Fruit fly (Drosophila melanogaster) whole organism, embryonic: ENCODE measurements around the gene CG31245.

Experiments
- BEAF-32 ChIP-seq: fragments of 200-800 bp; sonication (Bioruptor generic); optimal IDR thresholded peaks from 3 replicates; lab custom pipeline; 2017; ENCODE audit warnings: missing biosample characterization, missing genetic modification characterization, mild to moderate bottlenecking, moderate library complexity, missing genetic modification reagents
- Bteb2 ChIP-seq: fragments of 200-800 bp; sonication (Bioruptor generic); optimal IDR thresholded peaks from 2 replicates; lab custom pipeline; 2016; ENCODE audit warnings: missing biosample characterization, missing genetic modification characterization
- CG10366 ChIP-seq: fragments of 200-800 bp; sonication (Bioruptor generic); IDR thresholded peaks from 2 replicates; pipeline ENCODE4 v1.3.6; 2022; ENCODE audit warnings: missing biosample characterization, missing genetic modification characterization
- CG11085 ChIP-seq: fragments of 200-800 bp; sonication (Bioruptor generic); IDR thresholded peaks from 2 replicates; pipeline ENCODE4 v1.3.6; 2022; ENCODE audit warnings: missing biosample characterization, missing genetic modification characterization
- CG12155 ChIP-seq: fragments of 200-800 bp; sonication (Bioruptor generic); optimal IDR thresholded peaks from 3 replicates; lab custom pipeline; 2016; ENCODE audit warnings: missing biosample characterization, missing genetic modification characterization
- CG12942 ChIP-seq: fragments of 200-800 bp; sonication (Bioruptor generic); optimal IDR thresholded peaks from 3 replicates; lab custom pipeline; 2016; ENCODE audit warnings: missing biosample characterization, missing genetic modification characterization
- CG13123 ChIP-seq: fragments of 200-800 bp; sonication (Bioruptor generic); optimal IDR thresholded peaks from 2 replicates; lab custom pipeline; 2016; ENCODE audit warnings: missing biosample characterization, missing genetic modification characterization
- CG17802 ChIP-seq: fragments of 200-800 bp; sonication (Bioruptor generic); optimal IDR thresholded peaks from 2 replicates; lab custom pipeline; 2018; ENCODE audit warnings: missing biosample characterization, mild to moderate bottlenecking, missing genetic modification characterization, moderate library complexity
- CG18476 ChIP-seq: fragments of 200-800 bp; sonication (Bioruptor generic); optimal IDR thresholded peaks from 2 replicates; lab custom pipeline; 2016; ENCODE audit warnings: missing biosample characterization, mild to moderate bottlenecking, missing genetic modification characterization
- CG18619 ChIP-seq: fragments of 200-800 bp; sonication (Bioruptor generic); optimal IDR thresholded peaks from 3 replicates; lab custom pipeline; 2017; ENCODE audit warnings: missing biosample characterization, mild to moderate bottlenecking, missing genetic modification characterization
- CG30431 ChIP-seq: fragments of 200-800 bp; sonication (Bioruptor generic); optimal IDR thresholded peaks from 2 replicates; lab custom pipeline; 2017; ENCODE audit warnings: missing biosample characterization, missing genetic modification characterization
- CG32532 ChIP-seq: fragments of 200-800 bp; sonication (Bioruptor generic); IDR thresholded peaks from 2 replicates; pipeline ENCODE4 v1.3.6; 2022; ENCODE audit warnings: missing biosample characterization, missing genetic modification characterization
- CG32772 ChIP-seq: fragments of 200-800 bp; sonication (Bioruptor generic); IDR thresholded peaks from 2 replicates; pipeline ENCODE4 v1.3.6; 2022; ENCODE audit warnings: missing biosample characterization, missing genetic modification characterization
- CG3281 ChIP-seq: fragments of 200-800 bp; sonication (Bioruptor generic); optimal IDR thresholded peaks from 3 replicates; lab custom pipeline; 2017; ENCODE audit warnings: missing biosample characterization, mild to moderate bottlenecking, missing genetic modification characterization
- CG42726 ChIP-seq: fragments of 200-800 bp; sonication (Bioruptor generic); IDR thresholded peaks from 2 replicates; pipeline ENCODE4 v1.3.6; 2022; ENCODE audit warnings: missing biosample characterization, missing genetic modification characterization; ENCODE audit not compliant: partially characterized antibody
- CG4282 ChIP-seq: fragments of 200-800 bp; sonication (Bioruptor generic); optimal IDR thresholded peaks from 2 replicates; lab custom pipeline; 2016; ENCODE audit warnings: missing biosample characterization, missing genetic modification characterization
- CG43689 ChIP-seq: fragments of 200-800 bp; sonication (Bioruptor generic); IDR thresholded peaks from 2 replicates; pipeline ENCODE4 v1.3.6; 2022; ENCODE audit warnings: missing biosample characterization, missing genetic modification characterization
- CG4617 ChIP-seq: fragments of 200-800 bp; sonication (Bioruptor generic); optimal IDR thresholded peaks from 3 replicates; lab custom pipeline; 2016; ENCODE audit warnings: missing biosample characterization, missing genetic modification characterization, borderline replicate concordance
- CG5245 ChIP-seq: fragments of 200-800 bp; sonication (Bioruptor generic); optimal IDR thresholded peaks from 3 replicates; lab custom pipeline; 2016; ENCODE audit warnings: missing biosample characterization, missing genetic modification characterization
- CG7271 ChIP-seq: fragments of 200-800 bp; sonication (Bioruptor generic); optimal IDR thresholded peaks from 2 replicates; lab custom pipeline; 2018; ENCODE audit warnings: missing biosample characterization, mild to moderate bottlenecking, missing genetic modification characterization, moderate library complexity
- CG7556 ChIP-seq: fragments of 200-800 bp; sonication (Bioruptor generic); optimal IDR thresholded peaks from 2 replicates; lab custom pipeline; 2017; ENCODE audit warnings: missing biosample characterization, mild to moderate bottlenecking, missing genetic modification characterization
- CG8388 ChIP-seq: fragments of 200-800 bp; sonication (Bioruptor generic); optimal IDR thresholded peaks from 2 replicates; lab custom pipeline; 2019; ENCODE audit warnings: missing biosample characterization, mild to moderate bottlenecking, missing genetic modification characterization, moderate library complexity
- CG8478 ChIP-seq: fragments of >200 bp; optimal IDR thresholded peaks from 2 replicates; lab custom pipeline; 2018
- CG9797 ChIP-seq: fragments of 200-800 bp; sonication (Bioruptor generic); optimal IDR thresholded peaks from 3 replicates; lab custom pipeline; 2018; ENCODE audit warnings: missing biosample characterization, mild to moderate bottlenecking, missing genetic modification characterization
- CHES-1-like ChIP-seq: fragments of 200-800 bp; sonication (Bioruptor generic); optimal IDR thresholded peaks from 2 replicates; lab custom pipeline; 2016; ENCODE audit warnings: missing biosample characterization, missing genetic modification characterization
- Dad ChIP-seq: fragments of 200-800 bp; sonication (Bioruptor generic); optimal IDR thresholded peaks from 3 replicates; lab custom pipeline; 2016; ENCODE audit warnings: missing biosample characterization, missing genetic modification characterization
- Drgx ChIP-seq: fragments of 200-800 bp; sonication (Bioruptor generic); IDR thresholded peaks from 2 replicates; pipeline ENCODE4 v1.3.6; 2022; ENCODE audit warnings: missing biosample characterization, missing genetic modification characterization
- Ets97D ChIP-seq: fragments of 200-800 bp; sonication (Bioruptor generic); optimal IDR thresholded peaks from 3 replicates; lab custom pipeline; 2016; ENCODE audit warnings: missing biosample characterization, missing genetic modification characterization
- Hr51 ChIP-seq, 2 experiments: fragments of 200-800 bp; sonication (Bioruptor generic); optimal IDR thresholded peaks; 2 replicates in 1 of 2; 3 replicates in 1 of 2; lab custom pipeline; 2016 to 2018; ENCODE audit warnings: missing biosample characterization in 2 of 2, missing genetic modification characterization in 2 of 2, mild to moderate bottlenecking in 1 of 2, moderate library complexity in 1 of 2
- Lpt ChIP-seq: fragments of >200 bp; optimal IDR thresholded peaks from 2 replicates; lab custom pipeline; 2018; ENCODE audit warnings: missing biosample characterization, missing genetic modification characterization
- Mrtf ChIP-seq: fragments of 200-800 bp; sonication (Bioruptor generic); IDR thresholded peaks from 3 replicates; pipeline ENCODE4 v1.3.6; 2022; ENCODE audit warnings: missing biosample characterization, missing genetic modification characterization
- PHDP ChIP-seq: fragments of 200-800 bp; sonication (Bioruptor generic); optimal IDR thresholded peaks from 3 replicates; lab custom pipeline; 2018; ENCODE audit warnings: missing biosample characterization, mild to moderate bottlenecking, missing genetic modification characterization, moderate library complexity
- Ptx1 ChIP-seq: fragments of 200-800 bp; sonication (Bioruptor generic); IDR thresholded peaks from 2 replicates; pipeline ENCODE4 v1.3.6; 2022; ENCODE audit warnings: missing biosample characterization, missing genetic modification characterization
- Spps ChIP-seq: fragments of 200-800 bp; sonication (Bioruptor generic); optimal IDR thresholded peaks from 2 replicates; lab custom pipeline; 2018; ENCODE audit warnings: missing biosample characterization, mild to moderate bottlenecking, missing genetic modification characterization
- Tbp ChIP-seq: fragments of >200 bp; optimal IDR thresholded peaks from 2 replicates; lab custom pipeline; 2018; ENCODE audit warnings: missing biosample characterization, missing genetic modification characterization
- abd-A ChIP-seq: fragments of 200-800 bp; sonication (Bioruptor generic); optimal IDR thresholded peaks from 3 replicates; lab custom pipeline; 2019; ENCODE audit warnings: missing biosample characterization, mild to moderate bottlenecking, missing genetic modification characterization, moderate library complexity
- ash1 ChIP-seq: fragments of 200-800 bp; sonication (Bioruptor generic); optimal IDR thresholded peaks from 2 replicates; lab custom pipeline; 2018; ENCODE audit warnings: missing biosample characterization, mild to moderate bottlenecking, missing genetic modification characterization
- br ChIP-seq: fragments of >200 bp; optimal IDR thresholded peaks from 2 replicates; lab custom pipeline; 2017
- cad ChIP-seq: fragments of >200 bp; optimal IDR thresholded peaks from 2 replicates; lab custom pipeline; 2017; ENCODE audit warnings: missing biosample characterization, missing genetic modification characterization
- dpn ChIP-seq, 2 experiments: fragments of 200-800 bp; sonication (Bioruptor generic); optimal IDR thresholded peaks; 3 replicates each; lab custom pipeline; 2016; ENCODE audit warnings: missing biosample characterization in 2 of 2, missing genetic modification characterization in 2 of 2
- eve ChIP-seq, 2 experiments: fragments of >200 bp; optimal IDR thresholded peaks; 2 replicates each; lab custom pipeline; 2017; ENCODE audit warnings: missing biosample characterization in 2 of 2, missing genetic modification characterization in 2 of 2
- prd ChIP-seq, 3 experiments: fragments of >200 bp in 2 of 3; fragments of 200-800 bp in 1 of 3; sonication (Bioruptor generic) in 1 of 3; optimal IDR thresholded peaks in 2 of 3; IDR thresholded peaks in 1 of 3; 2 replicates in 2 of 3; 3 replicates in 1 of 3; pipeline versions ENCODE4 v1.3.6 to Lab custom; 2017 to 2022; ENCODE audit warnings: missing biosample characterization in 1 of 3, missing genetic modification characterization in 1 of 3
- pzg ChIP-seq: fragments of 200-800 bp; sonication (Bioruptor generic); optimal IDR thresholded peaks from 3 replicates; lab custom pipeline; 2018; ENCODE audit warnings: missing biosample characterization, mild to moderate bottlenecking, missing genetic modification characterization, moderate library complexity
- ro ChIP-seq: fragments of 200-800 bp; sonication (Bioruptor generic); IDR thresholded peaks from 2 replicates; pipeline ENCODE4 v1.3.6; 2022; ENCODE audit warnings: missing biosample characterization, missing genetic modification characterization
- sim ChIP-seq: fragments of 200-800 bp; sonication (Bioruptor generic); IDR thresholded peaks from 2 replicates; pipeline ENCODE4 v1.3.6; 2022; ENCODE audit warnings: missing biosample characterization, missing genetic modification characterization
- sr ChIP-seq: fragments of 200-800 bp; sonication (Bioruptor generic); IDR thresholded peaks from 3 replicates; pipeline ENCODE4 v1.3.6; 2022; ENCODE audit warnings: missing biosample characterization, missing genetic modification characterization
- trh ChIP-seq: fragments of 200-800 bp; sonication (Bioruptor generic); optimal IDR thresholded peaks from 2 replicates; lab custom pipeline; 2016; ENCODE audit warnings: missing biosample characterization, missing genetic modification characterization
- vfl ChIP-seq: fragments of 200-800 bp; sonication (Bioruptor generic); optimal IDR thresholded peaks from 2 replicates; lab custom pipeline; 2016; ENCODE audit warnings: missing biosample characterization, missing genetic modification characterization
- wdn ChIP-seq: fragments of 200-800 bp; sonication (Bioruptor generic); IDR thresholded peaks from 2 replicates; pipeline ENCODE4 v1.3.6; 2022; ENCODE audit warnings: missing biosample characterization, missing genetic modification characterization
- wek ChIP-seq: fragments of 200-800 bp; sonication (Bioruptor generic); optimal IDR thresholded peaks from 3 replicates; lab custom pipeline; 2018; ENCODE audit warnings: missing biosample characterization, mild to moderate bottlenecking, missing genetic modification characterization, moderate library complexity
- zen2 ChIP-seq: fragments of 200-800 bp; sonication (Bioruptor generic); IDR thresholded peaks from 3 replicates; pipeline ENCODE4 v1.3.6; 2022; ENCODE audit warnings: missing biosample characterization, missing genetic modification characterization; ENCODE audit not compliant: partially characterized antibody
- zfh2 ChIP-seq: fragments of 200-800 bp; sonication (Bioruptor generic); optimal IDR thresholded peaks from 2 replicates; lab custom pipeline; 2016; ENCODE audit warnings: missing biosample characterization, missing genetic modification characterization

Gene CG31245

DNA sequence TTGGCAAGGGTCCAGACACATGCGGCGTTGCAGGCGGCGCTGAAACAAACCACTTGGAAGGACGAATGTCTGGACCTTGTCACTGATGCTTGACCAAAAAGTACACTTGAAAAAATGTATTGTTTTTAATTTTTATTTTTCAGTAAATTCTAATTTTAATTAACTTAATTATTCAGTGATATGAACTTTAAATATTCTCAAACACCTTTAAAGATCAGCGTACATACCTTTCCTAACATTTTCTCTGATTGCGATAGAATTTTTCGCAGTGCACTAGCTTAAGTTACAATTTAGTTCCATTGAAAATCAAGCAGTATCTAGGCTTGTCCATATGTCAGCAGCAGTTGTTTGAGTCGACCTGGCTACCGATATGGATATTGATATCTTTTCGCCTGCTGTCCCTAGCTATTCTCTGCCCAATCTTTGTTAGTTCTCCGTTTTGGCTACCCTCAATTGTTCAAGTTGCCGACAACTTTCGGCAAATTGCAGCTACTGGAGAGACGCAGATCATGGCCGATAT lies 37.8 kb downstream of the CG31245 start (continued):
- TF ChIP-seq CG18476 (GFP tag; lab: Kevin White, UChicago) (no peak), CG3281 (GFP tag; lab: Kevin White, UChicago) (no peak), Drgx (GFP tag; lab: Robert Waterston, UW) (no peak), CHES-1-like (no peak), trh (GFP tag; lab: Kevin White, UChicago) (no peak), CG7271 (tag; lab: Kevin White, UChicago) (peak; percentile 99), CG32772 (GFP tag; lab: Robert Waterston, UW) (no peak), dpn (GFP tag; optimal IDR thresholded peaks at IDR 0.05; lab: Kevin White, UChicago) (no peak), CG10366 (no peak), CG11085 (GFP tag; lab: Robert Waterston, UW) (no peak), zen2 (no peak), eve (GFP tag; optimal IDR thresholded peaks at IDR 0.05; lab: Kevin White, UChicago) (peak in 1 of 2 experiments; percentile 83), CG43689 (no peak), CG17802 (tag; lab: Kevin White, UChicago) (no peak), CG13123 (GFP tag; lab: Kevin White, UChicago) (no peak), BEAF-32 (GFP tag; lab: Kevin White, UChicago) (no peak), Lpt (GFP tag; lab: Kevin White, UChicago) (no peak), Dad (no peak), Tbp (GFP tag; lab: Kevin White, UChicago) (no peak), prd (optimal IDR thresholded peaks at IDR 0.05; lab: Kevin White, UChicago) (no peak), prd (GFP tag; IDR thresholded peaks at IDR 0.05; lab: Robert Waterston, UW) (peak; percentile 97), br (lab: Kevin White, UChicago) (no peak), Mrtf (GFP tag; lab: Robert Waterston, UW) (no peak), cad (no peak), Spps (no peak), Bteb2 (GFP tag; lab: Kevin White, UChicago) (no peak), Ptx1 (no peak), abd-A (tag; lab: Kevin White, UChicago) (no peak), wdn (GFP tag; lab: Robert Waterston, UW) (no peak), CG5245 (GFP tag; lab: Kevin White, UChicago) (no peak), wek (GFP tag; lab: Kevin White, UChicago) (no peak), CG18619 (no peak), CG4617 (no peak), CG12155 (peak; percentile 35), Hr51 (GFP tag; optimal IDR thresholded peaks at IDR 0.05; lab: Kevin White, UChicago) (no peak), zfh2 (GFP tag; lab: Kevin White, UChicago) (no peak), Ets97D (no peak), ash1 (GFP tag; lab: Kevin White, UChicago) (no peak), CG30431 (GFP tag; lab: Kevin White, UChicago) (peak; percentile 22), CG12942 (GFP tag; lab: Kevin White, UChicago) (no peak), PHDP (tag; lab: Kevin White, UChicago) (no peak), CG8478 (lab: Kevin White, UChicago) (no peak), sr (GFP tag; lab: Robert Waterston, UW) (no peak), CG9797 (no peak), pzg (GFP tag; lab: Kevin White, UChicago) (no peak), vfl (GFP tag; lab: Kevin White, UChicago) (no peak), sim (GFP tag; lab: Robert Waterston, UW) (no peak), CG7556 (GFP tag; lab: Kevin White, UChicago) (no peak), CG4282 (GFP tag; lab: Kevin White, UChicago) (no peak), ro (GFP tag; lab: Robert Waterston, UW) (no peak), CG42726 (GFP tag; lab: Robert Waterston, UW) (no peak), CG32532 (GFP tag; lab: Robert Waterston, UW) (no peak), CG8388 (GFP tag; lab: Kevin White, UChicago) (peak; percentile 26)
